Fruit fly (Drosophila melanogaster) whole organism, embryonic: ENCODE results near the gene CG34107.

ENCODE experiments used
- Atf6 ChIP-seq: fragments of 200-800 bp; sonication (Bioruptor generic); IDR thresholded peaks from 2 replicates; pipeline ENCODE4 v1.3.6; 2022; ENCODE audit warnings: missing biosample characterization, missing genetic modification characterization
- CG10321 ChIP-seq: fragments of 200-800 bp; sonication (Bioruptor generic); IDR thresholded peaks from 2 replicates; pipeline ENCODE4 v1.3.6; 2022; ENCODE audit warnings: missing biosample characterization, missing genetic modification characterization
- CG10959 ChIP-seq: fragments of 200-800 bp; sonication (Bioruptor generic); IDR thresholded peaks from 2 replicates; pipeline ENCODE4 v1.3.6; 2022; ENCODE audit warnings: missing biosample characterization, missing genetic modification characterization
- CG11456 ChIP-seq: fragments of 200-800 bp; sonication (Bioruptor generic); IDR thresholded peaks from 3 replicates; pipeline ENCODE4 v1.3.6; 2022; ENCODE audit warnings: missing biosample characterization, missing genetic modification characterization
- CG12155 ChIP-seq: fragments of 200-800 bp; sonication (Bioruptor generic); optimal IDR thresholded peaks from 3 replicates; lab custom pipeline; 2016; ENCODE audit warnings: missing biosample characterization, missing genetic modification characterization
- CG13287 ChIP-seq: fragments of 200-800 bp; sonication (Bioruptor generic); IDR thresholded peaks from 2 replicates; pipeline ENCODE4 v1.3.6; 2022; ENCODE audit warnings: missing biosample characterization, missing genetic modification characterization; ENCODE audit not compliant: partially characterized antibody
- CG13624 ChIP-seq: fragments of 200-800 bp; sonication (Bioruptor generic); optimal IDR thresholded peaks from 2 replicates; lab custom pipeline; 2016; ENCODE audit warnings: missing biosample characterization, missing genetic modification characterization
- CG31365 ChIP-seq: fragments of 200-800 bp; sonication (Bioruptor generic); optimal IDR thresholded peaks from 2 replicates; lab custom pipeline; 2018; ENCODE audit warnings: missing biosample characterization, mild to moderate bottlenecking, missing genetic modification characterization
- CG3838 ChIP-seq: fragments of 200-800 bp; sonication (Bioruptor generic); optimal IDR thresholded peaks from 3 replicates; lab custom pipeline; 2016; ENCODE audit warnings: missing biosample characterization, missing genetic modification characterization
- CG4328 ChIP-seq: fragments of 200-800 bp; sonication (Bioruptor generic); optimal IDR thresholded peaks from 3 replicates; lab custom pipeline; 2017; ENCODE audit warnings: missing biosample characterization, missing genetic modification reagents, missing genetic modification characterization
- CG4730 ChIP-seq: fragments of 200-800 bp; sonication (Bioruptor generic); IDR thresholded peaks from 2 replicates; pipeline ENCODE4 v1.3.6; 2022; ENCODE audit warnings: missing biosample characterization, missing genetic modification characterization
- CG5953 ChIP-seq: fragments of 200-800 bp; sonication (Bioruptor generic); IDR thresholded peaks from 2 replicates; pipeline ENCODE4 v1.3.6; 2022; ENCODE audit warnings: missing biosample characterization, missing genetic modification characterization
- CG6175 ChIP-seq: fragments of 200-800 bp; sonication (Bioruptor generic); IDR thresholded peaks from 3 replicates; pipeline ENCODE4 v1.3.6; 2022; ENCODE audit warnings: missing biosample characterization, missing genetic modification characterization
- CG8924 ChIP-seq: fragments of 200-800 bp; optimal IDR thresholded peaks from 3 replicates; lab custom pipeline; 2019; ENCODE audit warnings: missing biosample characterization, mild to moderate bottlenecking, missing genetic modification characterization, moderate library complexity
- Eip74EF ChIP-seq, 2 experiments: fragments of 200-800 bp in 1 of 2; fragments of >200 bp in 1 of 2; sonication (Bioruptor generic) in 1 of 2; optimal IDR thresholded peaks; 2 replicates each; lab custom pipeline; 2017 to 2019; ENCODE audit warnings: missing biosample characterization in 2 of 2, missing genetic modification characterization in 2 of 2, mild to moderate bottlenecking in 1 of 2, moderate library complexity in 1 of 2
- Fer3 ChIP-seq: fragments of 200-800 bp; sonication (Bioruptor generic); optimal IDR thresholded peaks from 2 replicates; lab custom pipeline; 2018; ENCODE audit warnings: missing biosample characterization, mild to moderate bottlenecking, missing genetic modification characterization, moderate library complexity
- Gsc ChIP-seq: fragments of 200-800 bp; sonication (Bioruptor generic); IDR thresholded peaks from 2 replicates; pipeline ENCODE4 v1.3.6; 2022; ENCODE audit warnings: missing biosample characterization, missing genetic modification characterization
- HmgD ChIP-seq: fragments of 200-800 bp; sonication (Bioruptor generic); optimal IDR thresholded peaks from 3 replicates; lab custom pipeline; 2016; ENCODE audit warnings: missing biosample characterization, missing genetic modification characterization
- Lpt ChIP-seq: fragments of >200 bp; optimal IDR thresholded peaks from 2 replicates; lab custom pipeline; 2018; ENCODE audit warnings: missing biosample characterization, missing genetic modification characterization
- Med ChIP-seq: fragments of 200-800 bp; sonication (Bioruptor generic); peaks from one replicate; lab custom pipeline; 2016; ENCODE audit warnings: missing biosample characterization, missing genetic modification characterization, mild to moderate bottlenecking, inconsistent platforms, moderate library complexity
- Mes4 ChIP-seq: fragments of 200-800 bp; sonication (Bioruptor generic); optimal IDR thresholded peaks from 2 replicates; lab custom pipeline; 2016; ENCODE audit warnings: missing biosample characterization, missing genetic modification characterization
- Myb ChIP-seq: fragments of 200-800 bp; sonication (Bioruptor generic); optimal IDR thresholded peaks from 2 replicates; lab custom pipeline; 2016; ENCODE audit warnings: missing biosample characterization, missing genetic modification characterization
- Nf-YC ChIP-seq: fragments of 200-800 bp; optimal IDR thresholded peaks from 3 replicates; lab custom pipeline; 2019; ENCODE audit warnings: missing biosample characterization, mild to moderate bottlenecking, missing genetic modification characterization, moderate library complexity
- Pdp1 ChIP-seq, 2 experiments: fragments of 200-800 bp; sonication (Bioruptor generic); optimal IDR thresholded peaks; 3 replicates each; lab custom pipeline; 2016; ENCODE audit warnings: missing biosample characterization in 2 of 2, missing genetic modification characterization in 2 of 2, mild to moderate bottlenecking in 1 of 2, moderate library complexity in 1 of 2
- Poxn ChIP-seq: fragments of 200-800 bp; sonication (Bioruptor generic); IDR thresholded peaks from 2 replicates; pipeline ENCODE4 v1.3.6; 2022; ENCODE audit warnings: missing biosample characterization, missing genetic modification characterization
- Ssrp ChIP-seq: fragments of 200-800 bp; sonication (Bioruptor generic); optimal IDR thresholded peaks from 2 replicates; lab custom pipeline; 2018; ENCODE audit warnings: missing biosample characterization, mild to moderate bottlenecking, missing genetic modification characterization, moderate library complexity
- al ChIP-seq: fragments of 200-800 bp; sonication (Bioruptor generic); IDR thresholded peaks from 2 replicates; pipeline ENCODE4 v1.3.6; 2022; ENCODE audit warnings: missing biosample characterization, missing genetic modification characterization
- az2 ChIP-seq: fragments of 200-800 bp; sonication (Bioruptor generic); optimal IDR thresholded peaks from 3 replicates; lab custom pipeline; 2016; ENCODE audit warnings: missing biosample characterization, missing genetic modification characterization
- bbx ChIP-seq: fragments of 200-800 bp; sonication (Bioruptor generic); IDR thresholded peaks from 2 replicates; pipeline ENCODE4 v1.3.6; 2022; ENCODE audit warnings: missing biosample characterization, missing genetic modification characterization; ENCODE audit not compliant: partially characterized antibody
- bcd ChIP-seq: fragments of 200-800 bp; sonication (Bioruptor generic); optimal IDR thresholded peaks from 2 replicates; lab custom pipeline; 2017; ENCODE audit warnings: missing biosample characterization, mild to moderate bottlenecking, missing genetic modification characterization
- da ChIP-seq: fragments of 200-800 bp; sonication (Bioruptor generic); optimal IDR thresholded peaks from 2 replicates; lab custom pipeline; 2016; ENCODE audit warnings: missing biosample characterization, missing genetic modification characterization
- danr ChIP-seq: fragments of 200-800 bp; sonication (Bioruptor generic); IDR thresholded peaks from 2 replicates; pipeline ENCODE4 v1.3.6; 2022; ENCODE audit warnings: missing biosample characterization, missing genetic modification characterization
- dysf ChIP-seq: fragments of 200-800 bp; sonication (Bioruptor generic); IDR thresholded peaks from 3 replicates; pipeline ENCODE4 v1.3.6; 2022; ENCODE audit warnings: missing biosample characterization, missing genetic modification characterization
- esg ChIP-seq: fragments of 200-800 bp; sonication (Bioruptor generic); conservative IDR thresholded peaks from 2 replicates; pipeline ENCODE4 v1.3.6; 2022; ENCODE audit warnings: missing biosample characterization, missing genetic modification characterization
- gcm2 ChIP-seq: fragments of 200-800 bp; sonication (Bioruptor generic); optimal IDR thresholded peaks from 2 replicates; lab custom pipeline; 2016; ENCODE audit warnings: missing biosample characterization, missing genetic modification characterization
- gem ChIP-seq: fragments of 200-800 bp; sonication (Bioruptor generic); optimal IDR thresholded peaks from 2 replicates; lab custom pipeline; 2019; ENCODE audit warnings: missing biosample characterization, mild to moderate bottlenecking, missing genetic modification characterization, moderate library complexity
- her ChIP-seq: fragments of 200-800 bp; sonication (Bioruptor generic); optimal IDR thresholded peaks from 2 replicates; lab custom pipeline; 2016; ENCODE audit warnings: missing biosample characterization, missing genetic modification characterization
- kah ChIP-seq: fragments of 200-800 bp; sonication (Bioruptor generic); optimal IDR thresholded peaks from 2 replicates; lab custom pipeline; 2018; ENCODE audit warnings: missing biosample characterization, mild to moderate bottlenecking, missing genetic modification characterization
- lov ChIP-seq, 2 experiments: fragments of 200-800 bp in 1 of 2; fragments of >200 bp in 1 of 2; sonication (Bioruptor generic) in 1 of 2; IDR thresholded peaks in 1 of 2; optimal IDR thresholded peaks in 1 of 2; 2 replicates in 1 of 2; 3 replicates in 1 of 2; pipeline versions ENCODE4 v1.3.6 to Lab custom; 2017 to 2022; ENCODE audit warnings: missing biosample characterization in 1 of 2, missing genetic modification characterization in 1 of 2
- luna ChIP-seq: fragments of 200-800 bp; sonication (Bioruptor generic); optimal IDR thresholded peaks from 2 replicates; lab custom pipeline; 2016; ENCODE audit warnings: missing biosample characterization, missing genetic modification characterization
- nau ChIP-seq: fragments of 200-800 bp; sonication (Bioruptor generic); optimal IDR thresholded peaks from 3 replicates; lab custom pipeline; 2017; ENCODE audit warnings: missing biosample characterization, mild to moderate bottlenecking, missing genetic modification characterization, missing genetic modification reagents
- rib ChIP-seq: fragments of 200-800 bp; sonication (Bioruptor generic); IDR thresholded peaks from 2 replicates; pipeline ENCODE4 v1.3.6; 2022; ENCODE audit warnings: missing biosample characterization, missing genetic modification characterization
- schlank ChIP-seq: fragments of 200-800 bp; sonication (Bioruptor generic); optimal IDR thresholded peaks from 2 replicates; lab custom pipeline; 2018; ENCODE audit warnings: missing biosample characterization, mild to moderate bottlenecking, missing genetic modification characterization
- scrt ChIP-seq: fragments of 200-800 bp; sonication (Bioruptor generic); optimal IDR thresholded peaks from 2 replicates; lab custom pipeline; 2018; ENCODE audit warnings: missing biosample characterization, mild to moderate bottlenecking, missing genetic modification characterization, moderate library complexity
- sim ChIP-seq: fragments of 200-800 bp; sonication (Bioruptor generic); IDR thresholded peaks from 2 replicates; pipeline ENCODE4 v1.3.6; 2022; ENCODE audit warnings: missing biosample characterization, missing genetic modification characterization
- slou ChIP-seq: fragments of 200-800 bp; sonication (Bioruptor generic); optimal IDR thresholded peaks from 3 replicates; lab custom pipeline; 2016; ENCODE audit warnings: missing biosample characterization, missing genetic modification characterization
- stwl ChIP-seq: fragments of 200-800 bp; sonication (Bioruptor generic); optimal IDR thresholded peaks from 3 replicates; lab custom pipeline; 2018; ENCODE audit warnings: missing biosample characterization, mild to moderate bottlenecking, missing genetic modification characterization, moderate library complexity
- tll ChIP-seq, 2 experiments: fragments of 200-800 bp in 1 of 2; fragments of >200 bp in 1 of 2; sonication (Bioruptor generic) in 1 of 2; optimal IDR thresholded peaks; 2 replicates each; lab custom pipeline; 2017 to 2019; ENCODE audit warnings: missing biosample characterization in 2 of 2, missing genetic modification characterization in 2 of 2, mild to moderate bottlenecking in 1 of 2, moderate library complexity in 1 of 2
- trh ChIP-seq: fragments of 200-800 bp; sonication (Bioruptor generic); optimal IDR thresholded peaks from 2 replicates; lab custom pipeline; 2016; ENCODE audit warnings: missing biosample characterization, missing genetic modification characterization
- z ChIP-seq: fragments of 200-800 bp; sonication (Bioruptor generic); IDR thresholded peaks from 3 replicates; pipeline ENCODE4 v1.3.6; 2022; ENCODE audit warnings: missing biosample characterization, missing genetic modification characterization
- zen2 ChIP-seq: fragments of 200-800 bp; sonication (Bioruptor generic); IDR thresholded peaks from 3 replicates; pipeline ENCODE4 v1.3.6; 2022; ENCODE audit warnings: missing biosample characterization, missing genetic modification characterization; ENCODE audit not compliant: partially characterized antibody

The CG34107 gene

dm6 chr3R:10212799-10213198, 11.9 kb upstream of the CG34107 start, which contains the start of gene Timp (continued):
- no peak for TF ChIP-seq al (GFP tag; lab: Robert Waterston, UW)
- no peak for TF ChIP-seq CG3838 (GFP tag; lab: Kevin White, UChicago)
- TF ChIP-seq Poxn (GFP tag; lab: Robert Waterston, UW) = no peak
- no peak for TF ChIP-seq CG10321 (GFP tag; lab: Robert Waterston, UW)
- TF ChIP-seq CG31365 (tag; lab: Kevin White, UChicago) = no peak
- TF ChIP-seq nau (GFP tag; lab: Kevin White, UChicago) = no peak
- peak; percentile 25; the same call in 1 of the 3 replicates for TF ChIP-seq zen2 (GFP tag; lab: Robert Waterston, UW)
- TF ChIP-seq lov (optimal IDR thresholded peaks at IDR 0.05; lab: Kevin White, UChicago) = no peak
- 0 out of 3 replicates have a peak, but pooled peaks have one; percentile 43 for TF ChIP-seq lov (GFP tag; IDR thresholded peaks at IDR 0.05; lab: Robert Waterston, UW)
- TF ChIP-seq az2 = no peak
- TF ChIP-seq CG4730 = no peak
- no peak for TF ChIP-seq dysf (GFP tag; lab: Robert Waterston, UW)
- TF ChIP-seq esg (GFP tag; lab: Robert Waterston, UW) = no peak
- no peak for TF ChIP-seq luna (GFP tag; lab: Kevin White, UChicago)
- TF ChIP-seq trh (GFP tag; lab: Kevin White, UChicago) = no peak
- no peak for TF ChIP-seq CG10959 (GFP tag; lab: Robert Waterston, UW)
- TF ChIP-seq CG11456 = no peak
- no peak for TF ChIP-seq CG12155 (GFP tag; lab: Kevin White, UChicago)
- TF ChIP-seq Med (GFP tag; lab: Kevin White, UChicago) = peak; percentile 61
- no peak for TF ChIP-seq sim (GFP tag; lab: Robert Waterston, UW)
- 0 out of 2 replicates have a peak, but pooled peaks have one; percentile 7 for TF ChIP-seq Atf6 (GFP tag; lab: Robert Waterston, UW)
- TF ChIP-seq schlank (tag; lab: Kevin White, UChicago) = no peak
- TF ChIP-seq Mes4 (GFP tag; lab: Kevin White, UChicago) = no peak
- TF ChIP-seq stwl (tag; lab: Kevin White, UChicago) = no peak
- no peak for TF ChIP-seq Myb (GFP tag; lab: Kevin White, UChicago)
- no peak for TF ChIP-seq Lpt (GFP tag; lab: Kevin White, UChicago)
- TF ChIP-seq Pdp1 (GFP tag; optimal IDR thresholded peaks at IDR 0.05; lab: Kevin White, UChicago) = no peak
- no peak for TF ChIP-seq gcm2 (GFP tag; lab: Kevin White, UChicago)
- TF ChIP-seq CG6175 (GFP tag; lab: Robert Waterston, UW) = no peak
- no peak for TF ChIP-seq Nf-YC (tag; lab: Kevin White, UChicago)
- peak; percentile 9; the same call in 1 of the 2 replicates for TF ChIP-seq CG13287 (GFP tag; lab: Robert Waterston, UW)
- no peak for TF ChIP-seq da (GFP tag; lab: Kevin White, UChicago)
- no peak for TF ChIP-seq CG13624 (GFP tag; lab: Kevin White, UChicago)
- TF ChIP-seq bbx (GFP tag; lab: Robert Waterston, UW) = peak; percentile 49; the same call in 1 of the 2 replicates
- no peak for TF ChIP-seq Fer3
- TF ChIP-seq gem (tag; lab: Kevin White, UChicago) = no peak
- no peak for TF ChIP-seq slou (GFP tag; lab: Kevin White, UChicago)
- no peak for TF ChIP-seq Gsc (GFP tag; lab: Robert Waterston, UW)
- no peak for TF ChIP-seq Ssrp (tag; lab: Kevin White, UChicago)
- TF ChIP-seq z (GFP tag; lab: Robert Waterston, UW) = peak; percentile 97
- TF ChIP-seq tll (GFP tag; optimal IDR thresholded peaks at IDR 0.05; lab: Kevin White, UChicago) = no peak
- TF ChIP-seq Eip74EF (GFP tag; optimal IDR thresholded peaks at IDR 0.05; lab: Kevin White, UChicago) = no peak
- TF ChIP-seq rib (GFP tag; lab: Robert Waterston, UW) = no peak
- no peak for TF ChIP-seq CG5953 (GFP tag; lab: Robert Waterston, UW)
- TF ChIP-seq scrt (GFP tag; lab: Kevin White, UChicago) = no peak
- TF ChIP-seq kah = no peak
- TF ChIP-seq CG4328 (GFP tag; lab: Kevin White, UChicago) = no peak
- TF ChIP-seq her = no peak
- no peak for TF ChIP-seq bcd (GFP tag; lab: Kevin White, UChicago)
- no peak for TF ChIP-seq danr (GFP tag; lab: Robert Waterston, UW)
- no peak for TF ChIP-seq HmgD (GFP tag; lab: Kevin White, UChicago)
- no peak for TF ChIP-seq CG8924 (tag; lab: Kevin White, UChicago)
